Fruit fly (Drosophila melanogaster) whole organism, prepupa: ENCODE results near the gene Son.

ENCODE experiments used
- Blimp-1 ChIP-seq: fragments of 200-800 bp; sonication (Bioruptor generic); optimal IDR thresholded peaks from 3 replicates; lab custom pipeline; 2017; ENCODE audit warnings: missing biosample characterization, missing genetic modification characterization, mild to moderate bottlenecking, moderate library complexity, missing genetic modification reagents
- cyc ChIP-seq: fragments of 200-800 bp; sonication (Bioruptor generic); optimal IDR thresholded peaks from 3 replicates; lab custom pipeline; 2016; ENCODE audit warnings: missing biosample characterization, missing genetic modification characterization

- no peak for TF ChIP-seq cyc (GFP tag; lab: Kevin White, UChicago)
- no peak for TF ChIP-seq Blimp-1 (GFP tag; lab: Kevin White, UChicago)
Measured at dm6 chr3R:9529913-9530312, 47.9 kb upstream of the Son start.
